Fruit fly (Drosophila melanogaster) whole organism, wandering third instar larva: Measurements from ENCODE around the gene beta-Spec.

ENCODE experiments used
- Abd-B ChIP-seq: fragments of >200 bp; optimal IDR thresholded peaks from 2 replicates; lab custom pipeline; 2017; ENCODE audit warnings: missing biosample characterization, missing genetic modification characterization
- CG32264 ChIP-seq: fragments of 200-800 bp; sonication (Bioruptor generic); optimal IDR thresholded peaks from 2 replicates; lab custom pipeline; 2016; ENCODE audit warnings: missing biosample characterization, missing genetic modification characterization
- CG9705 ChIP-seq: fragments of 200-800 bp; sonication (Bioruptor generic); optimal IDR thresholded peaks from 2 replicates; lab custom pipeline; 2018; ENCODE audit warnings: missing biosample characterization, mild to moderate bottlenecking, missing genetic modification characterization
- CrebA ChIP-seq: fragments of 200-800 bp; sonication (Bioruptor generic); optimal IDR thresholded peaks from 2 replicates; lab custom pipeline; 2016; ENCODE audit warnings: missing biosample characterization, mild to moderate bottlenecking, missing genetic modification characterization, borderline replicate concordance
- Dfd ChIP-seq: fragments of >200 bp; optimal IDR thresholded peaks from 2 replicates; lab custom pipeline; 2017; ENCODE audit warnings: missing biosample characterization, missing genetic modification characterization
- Dif ChIP-seq: fragments of 200-275, 200-300 bp; sonication (Bioruptor generic); optimal IDR thresholded peaks from 2 replicates; lab custom pipeline; 2018; ENCODE audit warnings: missing biosample characterization, missing genetic modification characterization; ENCODE audit not compliant: partially characterized antibody
- GATAd ChIP-seq: sonication (Bioruptor generic); optimal IDR thresholded peaks from 2 replicates; lab custom pipeline; 2016; ENCODE audit warnings: missing biosample characterization, missing genetic modification characterization
- HLH106 ChIP-seq: fragments of 200-800 bp; optimal IDR thresholded peaks from 3 replicates; lab custom pipeline; 2019; ENCODE audit warnings: missing biosample characterization, mild to moderate bottlenecking, missing genetic modification characterization, moderate library complexity
- Hnf4 ChIP-seq: fragments of 200-800 bp; sonication (Bioruptor generic); optimal IDR thresholded peaks from 2 replicates; lab custom pipeline; 2016; ENCODE audit warnings: missing biosample characterization, mild to moderate bottlenecking, missing genetic modification characterization
- Hr78 ChIP-seq: fragments of >200 bp; optimal IDR thresholded peaks from 2 replicates; lab custom pipeline; 2017; ENCODE audit warnings: missing biosample characterization, missing genetic modification characterization
- Hr83 ChIP-seq: fragments of 200-300 bp; sonication (Bioruptor generic); optimal IDR thresholded peaks from 2 replicates; lab custom pipeline; 2016; ENCODE audit warnings: missing biosample characterization, mild to moderate bottlenecking, missing genetic modification characterization, moderate library complexity; ENCODE audit not compliant: poor library complexity, severe bottlenecking
- Jra ChIP-seq: sonication (Bioruptor generic); optimal IDR thresholded peaks from 2 replicates; lab custom pipeline; 2016; ENCODE audit warnings: missing biosample characterization, missing genetic modification characterization
- Mio ChIP-seq: sonication (Bioruptor generic); optimal IDR thresholded peaks from 2 replicates; lab custom pipeline; 2016; ENCODE audit warnings: missing biosample characterization, missing genetic modification characterization
- Myc ChIP-seq: fragments of >200 bp; optimal IDR thresholded peaks from 2 replicates; lab custom pipeline; 2017
- N ChIP-seq: fragments of >200 bp; optimal IDR thresholded peaks from 2 replicates; lab custom pipeline; 2018; ENCODE audit warnings: missing biosample characterization, missing external identifiers, missing genetic modification characterization
- OdsH ChIP-seq: fragments of 200-800 bp; sonication (Bioruptor generic); optimal IDR thresholded peaks from 2 replicates; lab custom pipeline; 2016; ENCODE audit warnings: missing biosample characterization, mild to moderate bottlenecking, missing genetic modification characterization
- Sp1 ChIP-seq: fragments of 200-800 bp; sonication (Bioruptor generic); optimal IDR thresholded peaks from 3 replicates; lab custom pipeline; 2019; ENCODE audit warnings: missing biosample characterization, mild to moderate bottlenecking, missing genetic modification characterization, moderate library complexity
- Vsx2 ChIP-seq: fragments of 200-300, 225-300 bp; sonication (Bioruptor generic); optimal IDR thresholded peaks from 2 replicates; lab custom pipeline; 2018; ENCODE audit warnings: missing biosample characterization, missing genetic modification characterization; ENCODE audit not compliant: partially characterized antibody
- br ChIP-seq: fragments of 200-800 bp; sonication (Bioruptor generic); optimal IDR thresholded peaks from 2 replicates; lab custom pipeline; 2016; ENCODE audit warnings: missing biosample characterization, missing genetic modification characterization
- brk ChIP-seq: fragments of 200-800 bp; sonication (Bioruptor generic); optimal IDR thresholded peaks from 2 replicates; lab custom pipeline; 2016; ENCODE audit warnings: missing biosample characterization, mild to moderate bottlenecking, missing genetic modification characterization
- dl ChIP-seq, 2 experiments: fragments of 175-275, 200-275 bp in 1 of 2; fragments of 200-275 bp in 1 of 2; sonication (Bioruptor generic); optimal IDR thresholded peaks; lab custom pipeline; 2018; ENCODE audit warnings: mild to moderate bottlenecking in 2 of 2, missing biosample characterization in 2 of 2, missing genetic modification characterization in 2 of 2, moderate library complexity in 2 of 2; ENCODE audit not compliant: partially characterized antibody in 2 of 2, insufficient read depth in 1 of 2
- dmrt93B ChIP-seq: fragments of 200-800 bp; sonication (Bioruptor generic); optimal IDR thresholded peaks from 2 replicates; lab custom pipeline; 2018; ENCODE audit warnings: missing biosample characterization, mild to moderate bottlenecking, missing genetic modification characterization
- dsf ChIP-seq: sonication (Bioruptor generic); optimal IDR thresholded peaks from 2 replicates; lab custom pipeline; 2016; ENCODE audit warnings: missing biosample characterization, missing genetic modification characterization, borderline replicate concordance
- ey ChIP-seq: fragments of 200-800 bp; sonication (Bioruptor generic); optimal IDR thresholded peaks from 2 replicates; lab custom pipeline; 2016; ENCODE audit warnings: missing biosample characterization, missing genetic modification characterization
- foxo ChIP-seq, 2 experiments: fragments of 200-800 bp; sonication (Bioruptor generic); optimal IDR thresholded peaks; 2 replicates in 1 of 2; 3 replicates in 1 of 2; lab custom pipeline; 2016 to 2017; ENCODE audit warnings: missing biosample characterization in 2 of 2, missing genetic modification characterization in 2 of 2
- fru ChIP-seq: fragments of 200-800 bp; sonication (Bioruptor generic); optimal IDR thresholded peaks from 3 replicates; lab custom pipeline; 2016; ENCODE audit warnings: missing biosample characterization, mild to moderate bottlenecking, missing genetic modification characterization
- h ChIP-seq: fragments of 200-800 bp; sonication (Bioruptor generic); optimal IDR thresholded peaks from 3 replicates; lab custom pipeline; 2016; ENCODE audit warnings: missing biosample characterization, mild to moderate bottlenecking, missing genetic modification characterization
- jim ChIP-seq: fragments of 175-275, 200-325 bp; sonication (Bioruptor generic); optimal IDR thresholded peaks from 2 replicates; lab custom pipeline; 2016; ENCODE audit warnings: missing biosample characterization, mild to moderate bottlenecking, missing genetic modification characterization
- lola ChIP-seq: fragments of >200 bp; optimal IDR thresholded peaks from 2 replicates; lab custom pipeline; 2017; ENCODE audit warnings: missing biosample characterization, missing genetic modification characterization
- psq ChIP-seq: fragments of 200-800 bp; sonication (Bioruptor generic); optimal IDR thresholded peaks from 3 replicates; lab custom pipeline; 2017; ENCODE audit warnings: missing biosample characterization, mild to moderate bottlenecking, missing genetic modification characterization, moderate library complexity
- rgr ChIP-seq: fragments of 200-800 bp; sonication (Bioruptor generic); optimal IDR thresholded peaks from 3 replicates; lab custom pipeline; 2016; ENCODE audit warnings: missing biosample characterization, mild to moderate bottlenecking, missing genetic modification characterization
- sage ChIP-seq: fragments of 200-800 bp; sonication (Bioruptor generic); optimal IDR thresholded peaks from 2 replicates; lab custom pipeline; 2016; ENCODE audit warnings: missing biosample characterization, mild to moderate bottlenecking, missing genetic modification characterization
- sv ChIP-seq: fragments of 200-800 bp; sonication (Bioruptor generic); optimal IDR thresholded peaks from 3 replicates; lab custom pipeline; 2016; ENCODE audit warnings: missing biosample characterization, missing genetic modification characterization
- tai ChIP-seq: sonication (Bioruptor generic); optimal IDR thresholded peaks from 2 replicates; lab custom pipeline; 2016; ENCODE audit warnings: missing biosample characterization, missing genetic modification characterization
- usp ChIP-seq: fragments of >200 bp; optimal IDR thresholded peaks from 2 replicates; lab custom pipeline; 2017; ENCODE audit warnings: missing biosample characterization, missing genetic modification characterization
- woc ChIP-seq: sonication (Bioruptor generic); optimal IDR thresholded peaks from 2 replicates; lab custom pipeline; 2016; ENCODE audit warnings: missing biosample characterization, mild to moderate bottlenecking, missing genetic modification characterization

The beta-Spec gene

DNA sequence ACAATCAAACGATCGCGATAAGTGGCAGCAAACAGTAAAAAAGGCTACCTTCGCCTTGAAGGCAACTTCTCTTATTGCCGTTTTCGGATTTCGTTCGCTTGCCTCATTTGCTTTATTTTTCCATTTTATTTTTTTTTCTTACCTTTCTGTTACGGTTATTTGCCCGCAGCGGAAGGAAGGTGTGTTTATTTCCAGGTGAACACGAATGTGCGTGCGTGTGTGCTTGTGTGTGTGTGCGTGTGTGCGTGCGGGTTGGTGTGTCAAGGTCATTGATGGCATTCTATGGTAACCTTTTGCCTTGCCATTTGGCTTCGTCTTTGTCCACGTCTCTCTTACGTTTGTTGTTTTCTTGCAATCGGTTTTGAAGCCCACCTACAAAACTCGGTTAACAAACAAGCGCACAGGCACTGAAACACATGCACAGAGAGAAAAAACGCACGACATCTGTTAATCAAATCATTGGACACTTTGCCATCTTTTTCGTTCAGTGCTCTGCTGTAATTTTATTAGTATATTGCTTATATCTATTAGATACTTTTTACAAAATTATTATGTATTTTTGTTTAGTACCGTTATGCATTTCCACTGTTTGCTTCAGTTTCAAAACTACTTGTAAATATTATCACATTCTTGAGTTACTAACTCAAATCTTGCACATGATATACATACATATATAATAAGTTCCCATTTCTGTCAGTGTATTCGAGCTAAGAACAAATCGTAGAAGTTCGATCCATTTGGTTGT lies 56.0 kb downstream of the beta-Spec start:
- TF ChIP-seq Hnf4 = no peak
- TF ChIP-seq Jra = no peak
- TF ChIP-seq Myc (lab: Kevin White, UChicago) = no peak
- TF ChIP-seq N (GFP tag; lab: Kevin White, UChicago) = no peak
- peak; percentile 51 for TF ChIP-seq sv (GFP tag; lab: Kevin White, UChicago)
- no peak for TF ChIP-seq CG32264 (GFP tag; lab: Kevin White, UChicago)
- TF ChIP-seq Mio = no peak
- no peak for TF ChIP-seq dmrt93B
- TF ChIP-seq Sp1 (GFP tag; lab: Kevin White, UChicago) = no peak
- TF ChIP-seq tai (GFP tag; lab: Kevin White, UChicago) = no peak
- no peak for TF ChIP-seq jim
- TF ChIP-seq Hr83 (GFP tag; lab: Kevin White, UChicago) = no peak
- TF ChIP-seq dl (GFP tag; optimal IDR thresholded peaks at IDR 0.05; lab: Kevin White, UChicago; ENCODE audit: insufficient read depth in 1 of 2, partially characterized antibody in 2 of 2) = no peak
- no peak for TF ChIP-seq brk (GFP tag; lab: Kevin White, UChicago)
- TF ChIP-seq br (GFP tag; lab: Kevin White, UChicago) = no peak
- TF ChIP-seq lola = no peak
- TF ChIP-seq ey (GFP tag; lab: Kevin White, UChicago) = no peak
- TF ChIP-seq HLH106 (tag; lab: Kevin White, UChicago) = peak; percentile 12
- TF ChIP-seq Abd-B = no peak
- no peak for TF ChIP-seq usp (GFP tag; lab: Kevin White, UChicago)
- TF ChIP-seq h (GFP tag; lab: Kevin White, UChicago) = no peak
- peak in 1 of 2 experiments; percentile 35 for TF ChIP-seq foxo (GFP tag; optimal IDR thresholded peaks at IDR 0.05; lab: Kevin White, UChicago)
- TF ChIP-seq Hr78 = no peak
- no peak for TF ChIP-seq CG9705 (GFP tag; lab: Kevin White, UChicago)
- peak; percentile 45 for TF ChIP-seq Dfd (GFP tag; lab: Kevin White, UChicago)
- no peak for TF ChIP-seq woc (GFP tag; lab: Kevin White, UChicago)
- TF ChIP-seq dsf (GFP tag; lab: Kevin White, UChicago) = no peak

DNA sequence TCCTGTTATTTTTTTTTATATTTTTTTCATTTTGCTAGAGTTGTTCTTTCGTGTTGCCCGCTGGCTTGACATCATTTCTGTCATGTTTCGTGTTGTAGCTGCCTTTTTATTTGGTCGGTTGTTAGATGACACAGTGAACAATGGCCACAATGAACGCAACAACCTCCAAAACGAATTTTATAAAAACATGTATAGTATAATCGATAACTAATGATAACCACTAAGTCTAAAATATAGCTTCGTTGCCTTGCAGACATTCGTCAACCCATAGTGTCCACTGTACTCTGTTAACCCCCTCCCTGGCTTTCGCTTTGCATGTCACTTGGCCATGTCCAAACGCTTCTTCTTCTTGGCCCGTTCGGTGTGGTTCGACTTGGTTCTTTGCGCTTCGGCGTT lies 56.6 kb downstream of the beta-Spec start:
- TF ChIP-seq Hnf4 = peak; percentile 50
- peak; percentile 31 for TF ChIP-seq br (GFP tag; lab: Kevin White, UChicago)
- TF ChIP-seq dmrt93B = no peak
- peak; percentile 41 for TF ChIP-seq fru (GFP tag; lab: Kevin White, UChicago)
- peak; percentile 25 for TF ChIP-seq tai (GFP tag; lab: Kevin White, UChicago)
- no peak for TF ChIP-seq Abd-B
- peak; percentile 42 for TF ChIP-seq OdsH (GFP tag; lab: Kevin White, UChicago)
- no peak for TF ChIP-seq sage
- TF ChIP-seq usp (GFP tag; lab: Kevin White, UChicago) = no peak
- peak; percentile 40 for TF ChIP-seq woc (GFP tag; lab: Kevin White, UChicago)
- TF ChIP-seq sv (GFP tag; lab: Kevin White, UChicago) = no peak
- TF ChIP-seq HLH106 (tag; lab: Kevin White, UChicago) = peak; percentile 23
- peak in 1 of 2 experiments; percentile 51 for TF ChIP-seq foxo (GFP tag; optimal IDR thresholded peaks at IDR 0.05; lab: Kevin White, UChicago)
- peak; percentile 64 for TF ChIP-seq ey (GFP tag; lab: Kevin White, UChicago)
- no peak for TF ChIP-seq CrebA
- TF ChIP-seq h (GFP tag; lab: Kevin White, UChicago) = peak; percentile 46
- no peak for TF ChIP-seq psq (GFP tag; lab: Kevin White, UChicago)
- TF ChIP-seq Vsx2 (GFP tag; lab: Kevin White, UChicago) = no peak
- peak; percentile 60 for TF ChIP-seq rgr

DNA sequence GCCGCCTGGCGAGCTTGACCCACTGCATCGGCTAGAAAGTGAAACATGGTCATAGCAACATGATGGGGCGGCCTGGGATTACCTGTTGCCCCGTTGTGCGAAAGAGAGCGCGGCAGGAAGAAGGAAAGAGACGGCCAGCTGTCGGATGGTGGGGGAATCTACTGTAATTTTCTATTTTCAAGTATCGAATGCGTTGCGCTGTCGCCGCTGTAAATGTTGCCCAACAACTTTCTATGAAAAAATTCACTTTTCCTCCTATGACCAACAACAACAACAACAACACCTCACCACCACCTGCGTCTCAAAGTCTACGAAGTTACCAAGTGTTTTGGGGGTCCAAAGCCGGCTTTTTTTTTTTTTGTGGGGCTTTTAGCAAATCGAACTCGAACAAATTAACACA lies 57.8 kb downstream of the beta-Spec start:
- no peak for TF ChIP-seq GATAd
- no peak for TF ChIP-seq woc (GFP tag; lab: Kevin White, UChicago)
- TF ChIP-seq dsf (GFP tag; lab: Kevin White, UChicago) = no peak
- TF ChIP-seq psq (GFP tag; lab: Kevin White, UChicago) = no peak
- no peak for TF ChIP-seq lola
- TF ChIP-seq sv (GFP tag; lab: Kevin White, UChicago) = no peak
- no peak for TF ChIP-seq Abd-B
- no peak for TF ChIP-seq jim
- no peak for TF ChIP-seq CG9705 (GFP tag; lab: Kevin White, UChicago)
- no peak for TF ChIP-seq foxo (GFP tag; optimal IDR thresholded peaks at IDR 0.05; lab: Kevin White, UChicago)
- no peak for TF ChIP-seq Hr78
- no peak for TF ChIP-seq brk (GFP tag; lab: Kevin White, UChicago)
- no peak for TF ChIP-seq tai (GFP tag; lab: Kevin White, UChicago)
- no peak for TF ChIP-seq N (GFP tag; lab: Kevin White, UChicago)
- TF ChIP-seq Dif (GFP tag; lab: Kevin White, UChicago) = no peak
- TF ChIP-seq, all 38 proteins: peak for 0
